1 worm cellular context compared by ENCODE assay signal in the genomic region with DNA sequence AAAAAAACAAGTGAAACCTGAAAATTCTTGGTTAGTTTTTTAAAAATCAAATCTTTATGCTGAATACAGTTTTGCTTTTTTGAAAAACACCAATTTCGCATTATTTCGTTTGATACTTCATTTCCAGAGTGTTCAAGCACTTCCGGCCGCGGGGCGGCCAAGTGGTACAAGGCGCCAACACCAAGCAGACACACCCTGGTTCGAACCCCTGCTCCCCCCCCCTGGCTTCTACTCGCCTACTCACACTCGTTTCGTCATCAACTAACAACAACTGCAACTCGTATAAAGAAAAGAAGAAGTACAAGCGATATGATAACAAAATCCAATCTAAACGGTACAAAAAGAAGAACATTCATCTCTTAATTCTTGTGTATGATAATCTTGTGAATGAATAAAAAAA.
TF ChIP-seq lines count a peak whose summit lies in the region.

No protein-coding gene starts in this region.

TF ChIP-seq in whole organism, young adult, 124 proteins besides CTCF, POLR2A, EP300 and RAD21 (continued from another document):
- TF ChIP-seq tlf-1 (GFP tag; optimal IDR thresholded peaks at IDR 0.05; lab: Kevin White, UChicago) (no peak), nfyb-1 (GFP tag; IDR thresholded peaks at IDR 0.05; lab: Robert Waterston, UW) (no peak)
